Fruit fly (Drosophila melanogaster): Measurements from ENCODE around the gene CG10702.

Gene CG10702

DNA sequence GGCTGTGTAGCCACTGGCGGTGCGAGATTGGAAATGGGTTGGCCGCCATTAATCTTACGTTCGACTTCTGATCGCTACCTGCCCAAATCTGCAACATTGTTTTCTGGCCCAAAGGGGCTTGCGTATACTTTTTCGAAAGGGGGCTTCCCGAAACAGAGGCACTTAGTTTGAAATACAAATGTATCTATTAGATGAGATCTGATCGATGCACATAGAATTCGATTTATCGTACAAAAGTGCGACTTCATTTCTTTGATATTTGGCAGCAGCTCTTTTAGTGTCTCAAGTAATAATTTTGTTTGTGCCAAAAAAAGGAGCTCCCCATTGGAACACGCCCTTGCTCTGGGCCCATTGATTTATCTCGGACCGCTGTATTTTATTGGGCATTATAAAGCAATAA lies 2.1 kb upstream of the CG10702 start:
- TF ChIP-seq CG12605 (GFP tag; IDR thresholded peaks at IDR 0.05) (no peak), CG4496 (GFP tag; IDR thresholded peaks at IDR 0.05) (no peak), Pif1A (GFP tag; optimal IDR thresholded peaks at IDR 0.05) (no peak), rn (GFP tag; IDR thresholded peaks at IDR 0.05) (no peak), Pif1B (GFP tag; optimal IDR thresholded peaks at IDR 0.05) (no peak), Ets98B (GFP tag; IDR thresholded peaks at IDR 0.05) (no peak), CG15710 (tag; optimal IDR thresholded peaks at IDR 0.05) (no peak), Snoo (tag; optimal IDR thresholded peaks at IDR 0.05) (no peak), CG17806 (tag; optimal IDR thresholded peaks at IDR 0.05) (no peak), CG10348 (GFP tag; IDR thresholded peaks at IDR 0.05) (no peak), CG8301 (tag; optimal IDR thresholded peaks at IDR 0.05) (no peak)

DNA sequence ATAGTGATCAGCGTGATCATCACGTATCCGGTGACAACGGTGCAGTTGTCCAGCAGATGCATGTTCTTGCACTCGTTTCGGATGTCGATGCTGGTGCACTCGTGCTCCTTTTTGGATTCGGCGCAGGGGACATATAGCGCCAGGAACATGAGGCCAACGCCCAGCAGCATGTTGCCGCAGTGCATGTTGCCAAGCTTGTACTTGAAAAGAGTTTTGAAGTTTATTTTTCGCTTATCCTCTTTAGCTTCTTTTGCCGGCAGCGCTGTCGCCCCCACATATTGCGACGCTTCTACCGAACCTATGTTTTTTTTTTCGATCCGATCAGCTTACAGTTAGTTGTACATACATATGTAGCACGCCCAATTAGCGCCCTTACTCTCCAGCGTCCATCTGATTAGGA lies 1.3 kb downstream of the CG10702 start:
- TF ChIP-seq CG17806 (tag; optimal IDR thresholded peaks at IDR 0.05) (no peak), CG10348 (GFP tag; IDR thresholded peaks at IDR 0.05) (no peak)

DNA sequence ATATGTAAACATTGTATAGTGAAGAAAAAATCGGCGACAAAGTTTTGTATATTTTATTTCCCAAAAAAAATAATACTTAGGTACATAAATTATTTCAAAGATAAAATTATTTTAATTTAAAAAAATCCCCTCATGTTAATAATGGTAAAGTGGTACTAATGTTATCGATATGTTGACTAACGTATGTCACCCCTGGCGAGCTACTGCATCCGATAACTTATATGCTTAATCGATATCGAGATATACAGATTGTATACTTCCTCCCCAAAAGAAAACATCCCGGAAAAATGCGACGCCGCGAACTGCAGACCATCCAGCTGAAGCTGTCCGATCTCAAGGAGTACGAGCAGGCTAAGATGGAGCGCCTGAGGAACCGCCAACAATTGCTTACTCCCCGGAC lies 4.9 kb downstream of the CG10702 start, which contains the start of gene CG17343:
Gene CG17343 (plus strand): TSS at position 224 of the 400 bp plus-strand sequence.
- TF ChIP-seq CG32121 (GFP tag; IDR thresholded peaks at IDR 0.05): no peak
- no peak for TF ChIP-seq CG8159 (tag; optimal IDR thresholded peaks at IDR 0.05)
- no peak for TF ChIP-seq CG8301 (tag; optimal IDR thresholded peaks at IDR 0.05)
- TF ChIP-seq Pif1B (GFP tag; optimal IDR thresholded peaks at IDR 0.05): no peak

DNA sequence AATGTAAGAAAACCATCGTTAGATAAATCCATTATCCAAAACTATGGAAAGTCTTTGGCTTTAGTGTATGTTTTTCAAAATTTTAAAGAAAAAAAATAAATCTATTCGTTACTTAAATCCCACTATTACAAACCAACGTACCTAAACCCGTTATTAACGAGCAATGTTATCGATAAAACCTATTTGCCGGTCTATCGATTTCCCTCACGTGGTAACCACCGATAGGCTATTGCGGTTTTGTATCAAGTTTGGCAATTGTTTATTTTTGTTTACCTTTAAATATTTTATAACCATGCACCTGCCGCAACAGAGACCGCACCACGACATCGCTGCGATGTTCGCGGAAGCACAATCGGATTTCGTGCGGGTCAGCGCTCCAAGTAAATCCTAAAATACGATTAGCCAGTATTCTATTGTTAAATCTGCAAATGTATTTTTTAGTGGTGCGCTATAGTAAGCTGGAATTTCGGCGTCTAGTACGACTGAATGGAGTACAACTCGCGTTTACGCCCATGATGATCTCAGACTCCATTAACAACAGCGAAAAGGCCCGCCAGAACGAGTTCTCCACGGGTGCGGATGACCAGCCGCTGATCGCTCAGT lies 6.5 kb downstream of the CG10702 start, which contains the start of gene Dus4:
Gene Dus4 (plus strand): TSS at position 206 of the 603 bp plus-strand sequence.
- no peak for TF ChIP-seq CG15710 (tag; optimal IDR thresholded peaks at IDR 0.05)
- no peak for TF ChIP-seq CG17806 (tag; optimal IDR thresholded peaks at IDR 0.05)
- no peak for TF ChIP-seq Ets98B (GFP tag; IDR thresholded peaks at IDR 0.05)
- TF ChIP-seq D1 (tag; optimal IDR thresholded peaks at IDR 0.05): no peak
- TF ChIP-seq CG9948 (tag; optimal IDR thresholded peaks at IDR 0.05): no peak
- TF ChIP-seq CG32121 (GFP tag; IDR thresholded peaks at IDR 0.05): no peak
- no peak for TF ChIP-seq Pif1B (GFP tag; optimal IDR thresholded peaks at IDR 0.05)
- TF ChIP-seq Pif1A (GFP tag; optimal IDR thresholded peaks at IDR 0.05): no peak
- no peak for TF ChIP-seq CG10348 (GFP tag; IDR thresholded peaks at IDR 0.05)
- TF ChIP-seq CG34367 (tag; optimal IDR thresholded peaks at IDR 0.05): no peak
- no peak for TF ChIP-seq CG4496 (GFP tag; IDR thresholded peaks at IDR 0.05)
- TF ChIP-seq CG12605 (GFP tag; IDR thresholded peaks at IDR 0.05): no peak
- TF ChIP-seq CG8301 (tag; optimal IDR thresholded peaks at IDR 0.05): no peak

DNA sequence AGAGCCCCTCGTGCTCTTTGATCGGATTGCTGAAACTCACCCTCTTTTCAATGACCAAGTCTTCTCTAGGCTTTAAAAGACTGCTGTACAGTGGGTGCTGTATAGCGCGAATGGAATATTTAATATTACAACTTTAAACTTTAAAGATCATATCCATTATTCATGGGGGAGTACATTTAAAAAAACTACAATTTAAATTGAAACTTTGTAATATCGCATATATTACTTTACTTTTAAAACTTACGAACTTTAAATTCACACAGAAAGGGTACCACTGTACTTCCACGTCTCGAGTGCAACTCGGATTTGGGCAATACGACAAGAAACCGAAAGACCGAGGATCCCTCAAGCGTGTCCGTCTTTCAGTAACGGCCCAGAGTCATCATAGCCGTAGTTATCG lies 10.7 kb downstream of the CG10702 start, which contains the start of gene Phlpp:
Gene Phlpp (plus strand): TSS at position 214 of the 400 bp plus-strand sequence.
- TF ChIP-seq Snoo (tag; optimal IDR thresholded peaks at IDR 0.05) (no peak), CG12605 (GFP tag; IDR thresholded peaks at IDR 0.05) (no peak), CG9948 (tag; optimal IDR thresholded peaks at IDR 0.05) (peak; percentile 40), CG34367 (tag; optimal IDR thresholded peaks at IDR 0.05) (peak; percentile 1), fd96Ca (GFP tag; IDR thresholded peaks at IDR 0.05) (0 out of 3 replicates have a peak, but pooled peaks have one; percentile 5), Pif1B (GFP tag; optimal IDR thresholded peaks at IDR 0.05) (no peak), CG13204 (GFP tag; optimal IDR thresholded peaks at IDR 0.05) (no peak), CG14655 (GFP tag; optimal IDR thresholded peaks at IDR 0.05) (no peak), CG8159 (tag; optimal IDR thresholded peaks at IDR 0.05) (peak; percentile 53), CG17806 (tag; optimal IDR thresholded peaks at IDR 0.05) (peak; percentile 50), D1 (tag; optimal IDR thresholded peaks at IDR 0.05) (no peak), CG4496 (GFP tag; IDR thresholded peaks at IDR 0.05) (peak; percentile 38; the same call in 1 of the 3 replicates), CG32121 (GFP tag; IDR thresholded peaks at IDR 0.05) (peak; percentile 69), Ets98B (GFP tag; IDR thresholded peaks at IDR 0.05) (peak; percentile 69), CG8301 (tag; optimal IDR thresholded peaks at IDR 0.05) (no peak)

DNA sequence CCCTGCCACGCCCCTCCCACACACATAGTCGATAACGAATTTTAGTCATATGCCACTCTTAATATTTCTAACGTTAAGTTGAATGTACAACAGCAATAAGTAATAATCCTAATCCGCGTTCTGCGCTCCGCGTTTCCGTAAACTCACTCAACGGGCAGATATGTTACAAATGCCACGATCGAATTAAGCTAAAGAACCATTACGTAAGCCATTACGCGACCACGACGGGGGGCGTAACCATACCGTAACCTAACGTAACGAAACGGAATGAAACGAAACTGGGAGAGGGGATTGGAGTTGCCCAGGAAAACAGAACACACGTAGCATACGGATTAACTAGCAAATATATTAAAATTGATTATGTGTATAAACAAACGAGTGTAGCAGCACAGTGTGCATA lies 11.9 kb downstream of the CG10702 start:
- TF ChIP-seq CG8159 (tag; optimal IDR thresholded peaks at IDR 0.05): no peak
- TF ChIP-seq fd96Ca (GFP tag; IDR thresholded peaks at IDR 0.05): no peak
- no peak for TF ChIP-seq CG10348 (GFP tag; IDR thresholded peaks at IDR 0.05)
- no peak for TF ChIP-seq CG14655 (GFP tag; optimal IDR thresholded peaks at IDR 0.05)
- no peak for TF ChIP-seq Snoo (tag; optimal IDR thresholded peaks at IDR 0.05)
- TF ChIP-seq CG13204 (GFP tag; optimal IDR thresholded peaks at IDR 0.05): no peak
- TF ChIP-seq CG4496 (GFP tag; IDR thresholded peaks at IDR 0.05): no peak
- no peak for TF ChIP-seq rn (GFP tag; IDR thresholded peaks at IDR 0.05)
- no peak for TF ChIP-seq Pif1B (GFP tag; optimal IDR thresholded peaks at IDR 0.05)
- TF ChIP-seq EcR (GFP tag; optimal IDR thresholded peaks at IDR 0.05): no peak
- no peak for TF ChIP-seq CG32121 (GFP tag; IDR thresholded peaks at IDR 0.05)
- no peak for TF ChIP-seq CG34367 (tag; optimal IDR thresholded peaks at IDR 0.05)
- TF ChIP-seq CG15710 (tag; optimal IDR thresholded peaks at IDR 0.05): no peak
- TF ChIP-seq CG9948 (tag; optimal IDR thresholded peaks at IDR 0.05): no peak
- no peak for TF ChIP-seq Ets98B (GFP tag; IDR thresholded peaks at IDR 0.05)
- no peak for TF ChIP-seq Pif1A (GFP tag; optimal IDR thresholded peaks at IDR 0.05)

DNA sequence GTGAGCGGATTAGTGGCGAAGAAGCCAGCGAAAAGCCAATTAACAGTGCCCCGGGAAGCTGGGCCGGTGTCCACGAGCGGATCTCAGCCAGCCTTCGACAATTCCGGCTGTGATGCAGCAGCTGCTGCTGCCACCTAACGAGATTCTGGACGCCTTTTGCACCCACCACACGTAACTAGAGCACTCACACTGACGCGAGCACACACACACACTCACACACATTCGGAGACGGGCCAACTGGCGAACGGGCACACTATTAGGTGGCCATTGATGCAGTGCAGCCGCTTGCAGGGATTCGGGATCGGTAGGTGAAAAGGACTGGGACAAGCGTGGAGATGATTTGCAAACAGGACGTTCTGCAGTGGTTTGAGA lies 15.1 kb downstream of the CG10702 start:
- TF ChIP-seq rn (GFP tag; IDR thresholded peaks at IDR 0.05) (no peak), CG4496 (GFP tag; IDR thresholded peaks at IDR 0.05) (no peak), CG8159 (tag; optimal IDR thresholded peaks at IDR 0.05) (no peak), CG17806 (tag; optimal IDR thresholded peaks at IDR 0.05) (no peak), Pif1A (GFP tag; optimal IDR thresholded peaks at IDR 0.05) (no peak), CG9948 (tag; optimal IDR thresholded peaks at IDR 0.05) (no peak), D1 (tag; optimal IDR thresholded peaks at IDR 0.05) (no peak), CG14655 (GFP tag; optimal IDR thresholded peaks at IDR 0.05) (no peak), CG34367 (tag; optimal IDR thresholded peaks at IDR 0.05) (no peak), Ets98B (GFP tag; IDR thresholded peaks at IDR 0.05) (no peak), CG8301 (tag; optimal IDR thresholded peaks at IDR 0.05) (no peak), CG12605 (GFP tag; IDR thresholded peaks at IDR 0.05) (no peak), CG15710 (tag; optimal IDR thresholded peaks at IDR 0.05) (no peak)

Measured in whole organism, pupa.